Worm (Caenorhabditis elegans): ENCODE data around the gene M106.8.

- TF ChIP-seq jun-1 (tag; optimal IDR thresholded peaks at IDR 0.05) (no peak), hpl-2 (GFP tag; optimal IDR thresholded peaks at IDR 0.05) (no peak), snpc-4 (tag; optimal IDR thresholded peaks at IDR 0.05) (no peak), lin-39 (tag; optimal IDR thresholded peaks at IDR 0.05) (no peak), ceh-8 (GFP tag; optimal IDR thresholded peaks at IDR 0.05) (no peak), zag-1 (tag; optimal IDR thresholded peaks at IDR 0.05) (no peak), ces-1 (GFP tag; optimal IDR thresholded peaks at IDR 0.05) (no peak)
These were observed 23.5 kb downstream of the M106.8 start, which contains the start of gene R06F6.8 for ce11 chrII:10819928-10820423.

Data from whole organism, L1 larva.